Worm (Caenorhabditis elegans) whole organism, young adult: Measurements from ENCODE around the gene R05G6.9.

Experiments
- B0019.2 ChIP-seq: fragments of 200-800 bp; sonication (Bioruptor generic); conservative IDR thresholded peaks from 2 replicates; pipeline ENCODE4 v1.3.6; 2022; ENCODE audit warnings: missing genetic modification reagents, missing genetic modification characterization, missing compliant biosample characterization
- B0035.1 ChIP-seq: sonication (generic microtip); optimal IDR thresholded peaks from 2 replicates; lab custom pipeline; 2016; ENCODE audit warnings: missing genetic modification characterization, mild to moderate bottlenecking, missing compliant biosample characterization, missing genotype, missing genetic modification reagents
- F23B12.7 ChIP-seq: sonication (generic microtip); optimal IDR thresholded peaks from 2 replicates; lab custom pipeline; 2017; ENCODE audit warnings: missing genetic modification characterization, mild to moderate bottlenecking, missing compliant biosample characterization, antibody characterized with exemption, moderate library complexity; ENCODE audit not compliant: insufficient read depth
- F33H1.4 ChIP-seq: fragments of 200-800 bp; sonication (Bioruptor generic); IDR thresholded peaks from 2 replicates; pipeline ENCODE4 v1.3.6; 2022; ENCODE audit warnings: missing genetic modification reagents, missing genetic modification characterization, missing compliant biosample characterization
- F57A8.1 ChIP-seq: fragments of 200-800 bp; sonication (Bioruptor generic); optimal IDR thresholded peaks from 2 replicates; lab custom pipeline; 2018; ENCODE audit warnings: mild to moderate bottlenecking, missing genetic modification characterization, moderate library complexity, missing compliant biosample characterization
- Y53F4B.3 ChIP-seq: fragments of 200-800 bp; sonication (Bioruptor generic); IDR thresholded peaks from 2 replicates; pipeline ENCODE4 v1.3.6; 2022; ENCODE audit warnings: missing genetic modification reagents, missing genetic modification characterization, missing compliant biosample characterization
- Y56A3A.18 ChIP-seq: fragments of 200-800 bp; sonication (Bioruptor generic); IDR thresholded peaks from 2 replicates; pipeline ENCODE4 v1.3.6; 2022; ENCODE audit warnings: missing genetic modification reagents, missing genetic modification characterization, missing compliant biosample characterization
- ZK185.1 ChIP-seq: sonication (generic microtip); optimal IDR thresholded peaks from 2 replicates; lab custom pipeline; 2016; ENCODE audit warnings: mild to moderate bottlenecking, missing genetic modification characterization, missing compliant biosample characterization; ENCODE audit not compliant: poor library complexity, severe bottlenecking
- akir-1 ChIP-seq: fragments of 200-800 bp; sonication (Bioruptor generic); optimal IDR thresholded peaks from 2 replicates; lab custom pipeline; 2018; ENCODE audit warnings: mild to moderate bottlenecking, missing genetic modification characterization, moderate library complexity, missing compliant biosample characterization
- ama-1 ChIP-seq, 3 experiments: fragments of 150-350 bp in 1 of 3; sonication (generic microtip) in 2 of 3; optimal IDR thresholded peaks; 2 replicates each; lab custom pipeline; 2014 to 2018; ENCODE audit warnings: missing biosample characterization in 2 of 3, missing genetic modification characterization in 2 of 3, missing genetic modification reagents in 2 of 3
- attf-3 ChIP-seq: fragments of 200-800 bp; sonication (Bioruptor generic); conservative IDR thresholded peaks from 2 replicates; pipeline ENCODE4 v1.3.6; 2022; ENCODE audit warnings: missing genetic modification reagents, missing genetic modification characterization, missing compliant biosample characterization
- ccch-3 ChIP-seq: fragments of 200-800 bp; sonication (Bioruptor generic); optimal IDR thresholded peaks from 2 replicates; lab custom pipeline; 2018; ENCODE audit warnings: mild to moderate bottlenecking, missing genetic modification characterization, missing compliant biosample characterization
- cebp-2 ChIP-seq: fragments of 200-800 bp; sonication (Bioruptor generic); IDR thresholded peaks from 2 replicates; pipeline ENCODE4 v1.3.6; 2022; ENCODE audit warnings: missing genetic modification characterization, missing compliant biosample characterization
- ceh-100 ChIP-seq: fragments of 200-800 bp; sonication (Bioruptor generic); IDR thresholded peaks from 2 replicates; pipeline ENCODE4 v1.3.6; 2022; ENCODE audit warnings: missing genetic modification reagents, missing genetic modification characterization, missing compliant biosample characterization
- dpff-1 ChIP-seq: sonication (generic microtip); optimal IDR thresholded peaks from 2 replicates; lab custom pipeline; 2017; ENCODE audit warnings: mild to moderate bottlenecking, missing genetic modification characterization, missing compliant biosample characterization
- gei-17 ChIP-seq: fragments of 200-800 bp; sonication (Bioruptor generic); optimal IDR thresholded peaks from 2 replicates; lab custom pipeline; 2018; ENCODE audit warnings: mild to moderate bottlenecking, missing genetic modification characterization, missing compliant biosample characterization
- hmg-1.2 ChIP-seq: fragments of 200-800 bp; sonication (Bioruptor generic); IDR thresholded peaks from 2 replicates; pipeline ENCODE4 v1.3.6; 2022; ENCODE audit warnings: missing genetic modification reagents, missing genetic modification characterization, missing compliant biosample characterization
- hmg-20 ChIP-seq: fragments of 200-800 bp; sonication (Bioruptor generic); IDR thresholded peaks from 2 replicates; pipeline ENCODE4 v1.3.6; 2022; ENCODE audit warnings: missing genetic modification reagents, missing genetic modification characterization, missing compliant biosample characterization
- hrde-1 ChIP-seq: sonication (generic microtip); optimal IDR thresholded peaks from 2 replicates; lab custom pipeline; 2016; ENCODE audit warnings: missing genetic modification characterization, mild to moderate bottlenecking, missing compliant biosample characterization, moderate library complexity, missing genotype, missing genetic modification reagents, borderline replicate concordance
- hsf-1 ChIP-seq: fragments of 200-800 bp; sonication (Bioruptor generic); IDR thresholded peaks from 2 replicates; pipeline ENCODE4 v1.3.6; 2022; ENCODE audit warnings: missing genetic modification reagents, missing genetic modification characterization, missing compliant biosample characterization
- lag-1 ChIP-seq: fragments of 200-800 bp; sonication (Bioruptor generic); IDR thresholded peaks from 2 replicates; pipeline ENCODE4 v1.3.6; 2022; ENCODE audit warnings: missing genetic modification reagents, missing genetic modification characterization, missing compliant biosample characterization
- lin-40 ChIP-seq: sonication (generic microtip); optimal IDR thresholded peaks from 2 replicates; lab custom pipeline; 2016; ENCODE audit warnings: missing genetic modification characterization, mild to moderate bottlenecking, missing compliant biosample characterization, missing genotype, missing genetic modification reagents
- lin-54 ChIP-seq: fragments of 200-800 bp; sonication (Bioruptor generic); optimal IDR thresholded peaks from 2 replicates; lab custom pipeline; 2018; ENCODE audit warnings: mild to moderate bottlenecking, missing genetic modification characterization, missing compliant biosample characterization
- lsy-27 ChIP-seq: sonication (generic microtip); optimal IDR thresholded peaks from 2 replicates; lab custom pipeline; 2017; ENCODE audit warnings: missing genetic modification characterization, mild to moderate bottlenecking, missing compliant biosample characterization, antibody characterized with exemption, missing genotype, borderline replicate concordance; ENCODE audit not compliant: insufficient read depth
- madf-6 ChIP-seq: fragments of 200-800 bp; sonication (Bioruptor generic); IDR thresholded peaks from 2 replicates; pipeline ENCODE4 v1.3.6; 2022; ENCODE audit warnings: missing genetic modification reagents, missing genetic modification characterization, missing compliant biosample characterization
- madf-8 ChIP-seq: fragments of 200-800 bp; sonication (Bioruptor generic); conservative IDR thresholded peaks from 2 replicates; pipeline ENCODE4 v1.3.6; 2022; ENCODE audit warnings: missing genetic modification reagents, missing genetic modification characterization, missing compliant biosample characterization
- mcd-1 ChIP-seq: fragments of 200-800 bp; sonication (Bioruptor generic); IDR thresholded peaks from 2 replicates; pipeline ENCODE4 v1.3.6; 2022; ENCODE audit warnings: missing genetic modification reagents, missing genetic modification characterization, missing compliant biosample characterization
- mel-28 ChIP-seq: sonication (generic microtip); optimal IDR thresholded peaks from 2 replicates; lab custom pipeline; 2016; ENCODE audit warnings: borderline replicate concordance, mild to moderate bottlenecking, missing genetic modification characterization, missing compliant biosample characterization
- nhr-80 ChIP-seq: sonication (generic microtip); optimal IDR thresholded peaks from 2 replicates; lab custom pipeline; 2016; ENCODE audit warnings: missing genetic modification characterization, missing compliant biosample characterization
- rcor-1 ChIP-seq: fragments of 200-800 bp; sonication (Bioruptor generic); IDR thresholded peaks from 2 replicates; pipeline ENCODE4 v1.3.6; 2022; ENCODE audit warnings: missing genetic modification reagents, missing genetic modification characterization, missing compliant biosample characterization
- repo-1 ChIP-seq: sonication (generic microtip); optimal IDR thresholded peaks from 2 replicates; lab custom pipeline; 2017; ENCODE audit warnings: mild to moderate bottlenecking, missing genetic modification characterization, missing compliant biosample characterization
- snpc-1.1 ChIP-seq: sonication (generic microtip); optimal IDR thresholded peaks from 2 replicates; lab custom pipeline; 2017; ENCODE audit warnings: missing genetic modification characterization, mild to moderate bottlenecking, missing compliant biosample characterization, antibody characterized with exemption, moderate library complexity, missing genotype, missing genetic modification reagents; ENCODE audit not compliant: insufficient read depth
- snpc-1.3 ChIP-seq: sonication (generic microtip); optimal IDR thresholded peaks from 2 replicates; lab custom pipeline; 2017; ENCODE audit warnings: missing genetic modification characterization, mild to moderate bottlenecking, missing compliant biosample characterization, antibody characterized with exemption, moderate library complexity, missing genotype, missing genetic modification reagents; ENCODE audit not compliant: insufficient read depth
- tbp1 ChIP-seq: fragments of 200-800 bp; sonication (Bioruptor generic); optimal IDR thresholded peaks from 2 replicates; lab custom pipeline; 2018; ENCODE audit warnings: mild to moderate bottlenecking, missing genetic modification characterization, missing compliant biosample characterization
- unc-130 ChIP-seq: sonication (generic microtip); optimal IDR thresholded peaks from 2 replicates; lab custom pipeline; 2016; ENCODE audit warnings: missing genetic modification reagents, missing genetic modification characterization, missing compliant biosample characterization
- zim-3 ChIP-seq: sonication (generic microtip); optimal IDR thresholded peaks from 2 replicates; lab custom pipeline; 2017; ENCODE audit warnings: mild to moderate bottlenecking, missing genetic modification characterization, moderate library complexity, missing compliant biosample characterization
- ztf-18 ChIP-seq: sonication (generic microtip); optimal IDR thresholded peaks from 2 replicates; lab custom pipeline; 2016; ENCODE audit warnings: missing genotype, mild to moderate bottlenecking, missing genetic modification characterization, missing compliant biosample characterization
- ztf-25 ChIP-seq: fragments of 200-800 bp; sonication (Bioruptor generic); IDR thresholded peaks from 2 replicates; pipeline ENCODE4 v1.3.6; 2022; ENCODE audit warnings: missing genetic modification reagents, missing genetic modification characterization, missing compliant biosample characterization

R05G6.9 gene

DNA sequence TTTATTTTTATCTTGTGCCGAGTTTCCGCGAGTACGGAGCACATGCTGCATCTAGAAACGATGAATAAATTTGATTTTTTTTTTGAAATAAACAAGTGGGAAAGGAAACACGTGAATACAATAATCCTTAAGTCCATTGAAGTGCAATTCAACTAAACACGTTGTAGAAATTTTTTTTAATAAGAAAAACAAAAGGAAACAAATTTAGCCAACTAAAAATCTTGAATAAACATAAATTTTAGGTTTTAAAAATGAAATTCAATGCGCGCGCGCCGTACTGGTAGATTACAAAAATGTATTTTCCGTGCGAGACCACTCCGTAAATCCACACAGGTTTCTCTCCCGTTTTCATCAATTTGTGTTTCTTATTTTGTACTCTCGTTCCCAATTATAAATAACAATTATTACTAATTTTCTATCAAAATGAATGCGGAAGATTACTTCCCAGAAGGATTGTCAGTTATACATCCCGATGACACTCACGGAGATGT is 42.9 kb downstream of the R05G6.9 start, which contains the start of the genes plk-3 and F55G1.6 (continued):
- no peak for TF ChIP-seq Y53F4B.3 (GFP tag; lab: Robert Waterston, UW)
- TF ChIP-seq B0035.1 (tag; lab: Kevin White, UChicago) = no peak
- TF ChIP-seq hsf-1 (GFP tag; lab: Robert Waterston, UW) = no peak
- peak; percentile 52; the same call in 1 of the 2 replicates for TF ChIP-seq B0019.2 (GFP tag; lab: Robert Waterston, UW)
- no peak for TF ChIP-seq ztf-25
- TF ChIP-seq ZK185.1 (tag; lab: Kevin White, UChicago) = no peak
- TF ChIP-seq F23B12.7 (tag; lab: Kevin White, UChicago) = no peak
- no peak for TF ChIP-seq ztf-18 (tag; lab: Kevin White, UChicago)
- TF ChIP-seq dpff-1 (tag; lab: Kevin White, UChicago) = no peak
- no peak for TF ChIP-seq lin-54 (GFP tag; lab: Kevin White, UChicago)
- peak; percentile 91 for TF ChIP-seq madf-6
- TF ChIP-seq F33H1.4 (GFP tag; lab: Robert Waterston, UW) = peak; percentile 89
- TF ChIP-seq snpc-1.1 (tag; lab: Kevin White, UChicago) = no peak
- peak; percentile 10 for TF ChIP-seq tbp1 (GFP tag; lab: Kevin White, UChicago)
- TF ChIP-seq cebp-2 (GFP tag; lab: Robert Waterston, UW) = no peak
- no peak for TF ChIP-seq lsy-27 (tag; lab: Kevin White, UChicago)
- no peak for TF ChIP-seq ama-1 (optimal IDR thresholded peaks at IDR 0.05; lab: Kevin White, UChicago)
- no peak for TF ChIP-seq ama-1 (GFP tag; optimal IDR thresholded peaks at IDR 0.05; lab: Kevin White, UChicago)
- no peak for TF ChIP-seq F57A8.1
- no peak for TF ChIP-seq nhr-80 (tag; lab: Kevin White, UChicago)
- TF ChIP-seq hmg-20 (GFP tag; lab: Robert Waterston, UW) = no peak
- peak; percentile 12; the same call in 1 of the 2 replicates for TF ChIP-seq hmg-1.2 (GFP tag; lab: Robert Waterston, UW)
- peak; percentile 20 for TF ChIP-seq snpc-1.3 (tag; lab: Kevin White, UChicago)
- TF ChIP-seq lin-40 (tag; lab: Kevin White, UChicago) = no peak
- TF ChIP-seq Y56A3A.18 (GFP tag; lab: Robert Waterston, UW) = no peak
- TF ChIP-seq zim-3 (tag; lab: Kevin White, UChicago) = no peak
- TF ChIP-seq mcd-1 (GFP tag; lab: Robert Waterston, UW) = no peak
- no peak for TF ChIP-seq unc-130 (GFP tag; lab: Kevin White, UChicago)
- TF ChIP-seq akir-1 (GFP tag; lab: Kevin White, UChicago) = no peak
- peak; percentile 24; the same call in 1 of the 2 replicates for TF ChIP-seq rcor-1
- TF ChIP-seq repo-1 (tag; lab: Kevin White, UChicago) = no peak
- no peak for TF ChIP-seq ccch-3 (GFP tag; lab: Kevin White, UChicago)
- TF ChIP-seq hrde-1 (tag; lab: Kevin White, UChicago) = no peak
- no peak for TF ChIP-seq mel-28 (tag; lab: Kevin White, UChicago)
- no peak for TF ChIP-seq gei-17 (GFP tag; lab: Kevin White, UChicago)
- peak; percentile 73 for TF ChIP-seq madf-8
- TF ChIP-seq ceh-100 (GFP tag; lab: Robert Waterston, UW) = no peak
- no peak for TF ChIP-seq attf-3 (GFP tag; lab: Robert Waterston, UW)
- no peak for TF ChIP-seq lag-1 (GFP tag; lab: Robert Waterston, UW)
